Fruit fly (Drosophila melanogaster) whole organism, prepupa: ENCODE results near the gene Orc5.

Experiments
- Blimp-1 ChIP-seq: fragments of 200-800 bp; sonication (Bioruptor generic); optimal IDR thresholded peaks from 3 replicates; lab custom pipeline; 2017; ENCODE audit warnings: missing biosample characterization, missing genetic modification characterization, mild to moderate bottlenecking, moderate library complexity, missing genetic modification reagents
- CG10631 ChIP-seq: fragments of 200-800 bp; sonication (Bioruptor generic); optimal IDR thresholded peaks from 2 replicates; lab custom pipeline; 2016; ENCODE audit warnings: missing biosample characterization, missing genetic modification characterization
- CG11294 ChIP-seq: fragments of 200-800 bp; sonication (Bioruptor generic); IDR thresholded peaks from 2 replicates; pipeline ENCODE4 v1.3.6; 2022; ENCODE audit warnings: missing biosample characterization, missing genetic modification characterization
- CG11762 ChIP-seq: fragments of 200-800 bp; sonication (Bioruptor generic); optimal IDR thresholded peaks from 3 replicates; lab custom pipeline; 2016; ENCODE audit warnings: missing biosample characterization, missing genetic modification characterization; ENCODE audit not compliant: insufficient read depth
- CG15336 ChIP-seq: fragments of 200-800 bp; sonication (Bioruptor generic); IDR thresholded peaks from 2 replicates; pipeline ENCODE4 v1.3.6; 2022; ENCODE audit warnings: missing biosample characterization, missing genetic modification characterization
- CG1621 ChIP-seq: fragments of 200-800 bp; sonication (Bioruptor generic); optimal IDR thresholded peaks from 3 replicates; lab custom pipeline; 2018; ENCODE audit warnings: missing biosample characterization, mild to moderate bottlenecking, missing genetic modification characterization
- CG16779 ChIP-seq: fragments of 200-800 bp; sonication (Bioruptor generic); optimal IDR thresholded peaks from 3 replicates; lab custom pipeline; 2017; ENCODE audit warnings: missing biosample characterization, mild to moderate bottlenecking, missing genetic modification characterization
- CG31627 ChIP-seq: fragments of 200-800 bp; sonication (Bioruptor generic); optimal IDR thresholded peaks from 3 replicates; lab custom pipeline; 2016; ENCODE audit warnings: missing biosample characterization, missing genetic modification characterization
- CG32006 ChIP-seq: fragments of 200-800 bp; sonication (Bioruptor generic); optimal IDR thresholded peaks from 3 replicates; lab custom pipeline; 2017; ENCODE audit warnings: missing biosample characterization, mild to moderate bottlenecking, missing genetic modification characterization
- CG34406 ChIP-seq: fragments of 200-800 bp; sonication (Bioruptor generic); optimal IDR thresholded peaks from 3 replicates; lab custom pipeline; 2016; ENCODE audit warnings: missing biosample characterization, missing genetic modification characterization
- CG3919 ChIP-seq: fragments of 200-800 bp; sonication (Bioruptor generic); optimal IDR thresholded peaks from 3 replicates; lab custom pipeline; 2016; ENCODE audit warnings: missing biosample characterization, missing genetic modification characterization
- CG4318 ChIP-seq: fragments of 200-800 bp; sonication (Bioruptor generic); optimal IDR thresholded peaks from 3 replicates; lab custom pipeline; 2017; ENCODE audit warnings: missing biosample characterization, mild to moderate bottlenecking, missing genetic modification characterization
- CG6276 ChIP-seq: fragments of 200-800 bp; sonication (Bioruptor generic); optimal IDR thresholded peaks from 2 replicates; lab custom pipeline; 2017; ENCODE audit warnings: missing biosample characterization, mild to moderate bottlenecking, missing genetic modification characterization
- CG6792 ChIP-seq: fragments of 200-800 bp; sonication (Bioruptor generic); optimal IDR thresholded peaks from 3 replicates; lab custom pipeline; 2016; ENCODE audit warnings: missing biosample characterization, missing genetic modification characterization
- CG6854 ChIP-seq: fragments of 200-800 bp; sonication (Bioruptor generic); optimal IDR thresholded peaks from 2 replicates; lab custom pipeline; 2017; ENCODE audit warnings: missing biosample characterization, mild to moderate bottlenecking, missing genetic modification characterization
- CG8119 ChIP-seq: fragments of 200-800 bp; sonication (Bioruptor generic); IDR thresholded peaks from 3 replicates; pipeline ENCODE4 v1.3.6; 2022; ENCODE audit warnings: missing biosample characterization, missing genetic modification characterization
- CG8632 ChIP-seq: fragments of 200-800 bp; sonication (Bioruptor generic); optimal IDR thresholded peaks from 3 replicates; lab custom pipeline; 2016; ENCODE audit warnings: missing biosample characterization, missing genetic modification characterization
- CG9139 ChIP-seq: fragments of 200-800 bp; sonication (Bioruptor generic); optimal IDR thresholded peaks from 3 replicates; lab custom pipeline; 2017; ENCODE audit warnings: missing biosample characterization, mild to moderate bottlenecking, missing genetic modification characterization
- Eip75B ChIP-seq: fragments of 200-800 bp; sonication (Bioruptor generic); optimal IDR thresholded peaks from 3 replicates; lab custom pipeline; 2016; ENCODE audit warnings: missing biosample characterization, missing genetic modification characterization
- Eip78C ChIP-seq: fragments of 200-800 bp; sonication (Bioruptor generic); peaks from one replicate; lab custom pipeline; 2016; ENCODE audit warnings: missing biosample characterization, missing genetic modification characterization
- Eip93F ChIP-seq: fragments of 200-800 bp; sonication (Bioruptor generic); optimal IDR thresholded peaks from 2 replicates; lab custom pipeline; 2016; ENCODE audit warnings: missing biosample characterization, mild to moderate bottlenecking, missing genetic modification characterization
- Ets21C ChIP-seq: fragments of 200-800 bp; sonication (Bioruptor generic); optimal IDR thresholded peaks from 3 replicates; lab custom pipeline; 2016; ENCODE audit warnings: missing biosample characterization, missing genetic modification characterization
- Ets96B ChIP-seq: fragments of 200-800 bp; optimal IDR thresholded peaks from 2 replicates; lab custom pipeline; 2019; ENCODE audit warnings: missing biosample characterization, mild to moderate bottlenecking, missing genetic modification characterization, moderate library complexity
- Gug ChIP-seq: fragments of 200-800 bp; sonication (Bioruptor generic); IDR thresholded peaks from 2 replicates; pipeline ENCODE4 v1.3.6; 2022; ENCODE audit warnings: missing biosample characterization, missing genetic modification characterization
- Hr38 ChIP-seq: sonication (Bioruptor generic); optimal IDR thresholded peaks from 2 replicates; lab custom pipeline; 2016; ENCODE audit warnings: missing biosample characterization, missing genetic modification characterization
- Hr39 ChIP-seq: fragments of 200-800 bp; sonication (Bioruptor generic); optimal IDR thresholded peaks from 2 replicates; lab custom pipeline; 2016; ENCODE audit warnings: missing biosample characterization, missing genetic modification characterization
- Hr4 ChIP-seq: fragments of 200-800 bp; sonication (Bioruptor generic); optimal IDR thresholded peaks from 3 replicates; lab custom pipeline; 2016; ENCODE audit warnings: missing biosample characterization, missing genetic modification characterization
- Lpt ChIP-seq: fragments of 200-800 bp; sonication (Bioruptor generic); optimal IDR thresholded peaks from 3 replicates; lab custom pipeline; 2016; ENCODE audit warnings: missing biosample characterization, missing genetic modification characterization
- Met ChIP-seq: fragments of 200-800 bp; sonication (Bioruptor generic); optimal IDR thresholded peaks from 3 replicates; lab custom pipeline; 2016; ENCODE audit warnings: missing biosample characterization, missing genetic modification characterization
- Sox102F ChIP-seq: fragments of 200-800 bp; sonication (Bioruptor generic); optimal IDR thresholded peaks from 2 replicates; lab custom pipeline; 2016; ENCODE audit warnings: missing biosample characterization, mild to moderate bottlenecking, missing genetic modification characterization
- Sox14 ChIP-seq: fragments of 200-800 bp; sonication (Bioruptor generic); optimal IDR thresholded peaks from 3 replicates; lab custom pipeline; 2016; ENCODE audit warnings: missing biosample characterization, missing genetic modification characterization
- Sox15 ChIP-seq: fragments of 200-800 bp; sonication (Bioruptor generic); optimal IDR thresholded peaks from 3 replicates; lab custom pipeline; 2016; ENCODE audit warnings: missing biosample characterization, missing genetic modification characterization
- achi ChIP-seq: fragments of 200-800 bp; sonication (Bioruptor generic); optimal IDR thresholded peaks from 3 replicates; lab custom pipeline; 2016; ENCODE audit warnings: missing biosample characterization, missing genetic modification characterization
- acj6 ChIP-seq: fragments of 200-800 bp; sonication (Bioruptor generic); optimal IDR thresholded peaks from 3 replicates; lab custom pipeline; 2016; ENCODE audit warnings: missing biosample characterization, missing genetic modification characterization
- cyc ChIP-seq: fragments of 200-800 bp; sonication (Bioruptor generic); optimal IDR thresholded peaks from 3 replicates; lab custom pipeline; 2016; ENCODE audit warnings: missing biosample characterization, missing genetic modification characterization
- dac ChIP-seq: fragments of 200-800 bp; sonication (Bioruptor generic); optimal IDR thresholded peaks from 2 replicates; lab custom pipeline; 2017; ENCODE audit warnings: missing biosample characterization, mild to moderate bottlenecking, missing genetic modification characterization
- dsx ChIP-seq: fragments of 200-800 bp; optimal IDR thresholded peaks from 3 replicates; lab custom pipeline; 2019; ENCODE audit warnings: missing biosample characterization, mild to moderate bottlenecking, missing genetic modification characterization, moderate library complexity; ENCODE audit not compliant: poor library complexity, severe bottlenecking
- esn ChIP-seq: fragments of 200-800 bp; sonication (Bioruptor generic); optimal IDR thresholded peaks from 2 replicates; lab custom pipeline; 2016; ENCODE audit warnings: missing biosample characterization, mild to moderate bottlenecking, missing genetic modification characterization, moderate library complexity
- fd85E ChIP-seq: fragments of 200-800 bp; sonication (Bioruptor generic); optimal IDR thresholded peaks from 3 replicates; lab custom pipeline; 2016; ENCODE audit warnings: missing biosample characterization, missing genetic modification characterization
- lz ChIP-seq: fragments of 200-800 bp; sonication (Bioruptor generic); optimal IDR thresholded peaks from 3 replicates; lab custom pipeline; 2016; ENCODE audit warnings: missing biosample characterization, missing genetic modification characterization
- net ChIP-seq: fragments of 200-800 bp; sonication (Bioruptor generic); optimal IDR thresholded peaks from 3 replicates; lab custom pipeline; 2016; ENCODE audit warnings: missing biosample characterization, missing genetic modification characterization
- pdm3 ChIP-seq: fragments of 200-800 bp; sonication (Bioruptor generic); optimal IDR thresholded peaks from 3 replicates; lab custom pipeline; 2016; ENCODE audit warnings: missing biosample characterization, missing genetic modification characterization
- salr ChIP-seq, 2 experiments: fragments of 200-800 bp; sonication (Bioruptor generic); optimal IDR thresholded peaks; 3 replicates each; lab custom pipeline; 2016 to 2018; ENCODE audit warnings: missing biosample characterization in 2 of 2, missing genetic modification characterization in 2 of 2, mild to moderate bottlenecking in 1 of 2
- ss ChIP-seq, 2 experiments: fragments of 200-800 bp; sonication (Bioruptor generic); optimal IDR thresholded peaks; 2 replicates in 1 of 2; 3 replicates in 1 of 2; lab custom pipeline; 2017 to 2018; ENCODE audit warnings: mild to moderate bottlenecking in 2 of 2, missing biosample characterization in 2 of 2, missing genetic modification characterization in 2 of 2, moderate library complexity in 1 of 2
- svp ChIP-seq: fragments of 200-800 bp; sonication (Bioruptor generic); peaks from one replicate; lab custom pipeline; 2016; ENCODE audit warnings: missing biosample characterization, missing genetic modification characterization
- topi ChIP-seq: fragments of 200-800 bp; sonication (Bioruptor generic); optimal IDR thresholded peaks from 3 replicates; lab custom pipeline; 2016; ENCODE audit warnings: missing biosample characterization, missing genetic modification characterization
- vri ChIP-seq: fragments of 200-800 bp; sonication (Bioruptor generic); optimal IDR thresholded peaks from 3 replicates; lab custom pipeline; 2016; ENCODE audit warnings: missing biosample characterization, mild to moderate bottlenecking, missing genetic modification characterization

The Orc5 gene

DNA sequence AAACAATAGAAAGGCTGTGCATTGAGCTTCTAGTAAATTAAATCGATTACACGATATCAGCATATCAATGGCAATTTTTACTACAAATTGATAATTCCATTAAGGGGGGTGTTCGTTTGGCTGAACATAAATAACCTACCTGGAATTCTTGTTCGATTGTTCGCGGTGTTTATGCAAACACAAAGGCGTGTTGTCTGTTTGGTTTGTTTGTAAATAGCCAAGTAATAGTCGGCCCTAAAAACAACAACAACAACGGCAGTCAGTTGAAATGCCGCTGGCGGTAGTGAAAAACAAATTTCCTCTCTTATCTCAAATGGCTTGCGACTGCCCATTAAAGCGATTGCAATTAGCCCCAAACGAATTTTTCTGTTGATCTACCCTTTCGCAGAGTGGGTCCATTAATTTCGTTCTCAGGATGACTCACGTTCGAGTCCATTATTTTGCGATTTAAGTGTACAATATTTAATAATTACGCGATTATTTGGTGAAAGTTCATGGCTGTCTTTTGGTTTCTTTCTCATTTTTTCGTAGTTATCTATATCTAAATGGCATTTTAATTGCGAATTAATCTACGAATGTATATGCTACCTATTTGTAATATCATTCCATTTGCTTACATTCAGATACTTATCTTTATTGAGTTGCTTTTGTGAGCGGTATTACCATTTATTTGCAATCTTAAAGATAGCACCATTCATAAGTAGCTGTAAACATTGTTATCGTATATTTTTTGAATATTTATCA, 9.2 kb downstream of the Orc5 start (continued):
- TF ChIP-seq net (GFP tag; lab: Kevin White, UChicago) (no peak), dac (GFP tag; lab: Kevin White, UChicago) (no peak), CG10631 (GFP tag; lab: Kevin White, UChicago) (no peak), cyc (GFP tag; lab: Kevin White, UChicago) (no peak), CG31627 (GFP tag; lab: Kevin White, UChicago) (peak; percentile 17), CG11294 (GFP tag; lab: Robert Waterston, UW) (no peak), esn (GFP tag; lab: Kevin White, UChicago) (no peak), pdm3 (no peak), Hr38 (GFP tag; lab: Kevin White, UChicago) (no peak), Eip75B (GFP tag; lab: Kevin White, UChicago) (no peak), Sox14 (no peak), Sox102F (no peak)

DNA sequence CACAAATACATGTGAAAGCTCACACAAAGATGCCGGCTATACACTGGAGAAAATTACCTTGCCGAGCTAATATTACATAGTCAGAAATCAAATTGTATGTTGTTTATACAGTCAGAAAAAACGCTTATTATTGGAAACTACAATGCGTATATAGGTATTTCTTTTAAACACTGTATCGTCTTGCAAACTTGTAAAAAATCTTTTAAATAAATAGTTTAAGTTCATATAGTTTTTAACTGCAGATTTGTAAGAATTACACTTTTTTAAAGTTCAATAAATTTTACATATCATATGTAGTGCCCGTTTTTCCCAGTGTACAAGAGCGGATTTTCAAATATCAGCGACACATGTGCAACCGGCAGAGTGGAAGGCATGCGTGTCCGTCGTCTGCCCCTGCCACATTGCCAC, 10.1 kb downstream of the Orc5 start:
- TF ChIP-seq CG11762 (GFP tag; lab: Kevin White, UChicago) (peak; percentile 88), CG3919 (GFP tag; lab: Kevin White, UChicago) (peak; percentile 92), Ets96B (peak; percentile 82), Eip78C (GFP tag; lab: Kevin White, UChicago) (peak; percentile 98), Blimp-1 (GFP tag; lab: Kevin White, UChicago) (peak; percentile 79), CG9139 (GFP tag; lab: Kevin White, UChicago) (no peak), ss (GFP tag; optimal IDR thresholded peaks at IDR 0.05; lab: Kevin White, UChicago) (peak in 1 of 2 experiments; percentile 79), Sox102F (peak; percentile 91), CG11294 (GFP tag; lab: Robert Waterston, UW) (peak; percentile 87), CG32006 (GFP tag; lab: Kevin White, UChicago) (peak; percentile 95), CG6276 (GFP tag; lab: Kevin White, UChicago) (peak; percentile 88), fd85E (peak; percentile 53), CG15336 (GFP tag; lab: Robert Waterston, UW) (peak; percentile 94), acj6 (GFP tag; lab: Kevin White, UChicago) (peak; percentile 92), Eip75B (GFP tag; lab: Kevin White, UChicago) (peak; percentile 92), CG6854 (GFP tag; lab: Kevin White, UChicago) (peak; percentile 61), net (GFP tag; lab: Kevin White, UChicago) (peak; percentile 92), CG34406 (peak; percentile 90), pdm3 (peak; percentile 91), lz (GFP tag; lab: Kevin White, UChicago) (peak; percentile 94), Hr4 (GFP tag; lab: Kevin White, UChicago) (peak; percentile 95), Lpt (GFP tag; lab: Kevin White, UChicago) (peak; percentile 93), dsx (peak; percentile 82), Hr38 (GFP tag; lab: Kevin White, UChicago) (no peak), CG4318 (GFP tag; lab: Kevin White, UChicago) (peak; percentile 90), CG6792 (GFP tag; lab: Kevin White, UChicago) (peak; percentile 89), salr (GFP tag; optimal IDR thresholded peaks at IDR 0.05; lab: Kevin White, UChicago) (peak; percentile 15 to 92), CG10631 (GFP tag; lab: Kevin White, UChicago) (peak; percentile 88), topi (GFP tag; lab: Kevin White, UChicago) (peak; percentile 95), esn (GFP tag; lab: Kevin White, UChicago) (peak; percentile 97), CG8632 (peak; percentile 91), CG16779 (tag; lab: Kevin White, UChicago) (peak; percentile 76), Eip93F (GFP tag; lab: Kevin White, UChicago) (peak; percentile 74), Sox15 (GFP tag; lab: Kevin White, UChicago) (peak; percentile 82), CG1621 (tag; lab: Kevin White, UChicago) (peak; percentile 71), svp (peak; percentile 93), Ets21C (GFP tag; lab: Kevin White, UChicago) (peak; percentile 88), Met (GFP tag; lab: Kevin White, UChicago) (peak; percentile 96), Hr39 (peak; percentile 94), achi (GFP tag; lab: Kevin White, UChicago) (peak; percentile 91), CG8119 (GFP tag; lab: Robert Waterston, UW) (peak; percentile 96), vri (peak; percentile 77), Gug (GFP tag; lab: Robert Waterston, UW) (peak; percentile 80), cyc (GFP tag; lab: Kevin White, UChicago) (peak; percentile 91)
